Worm (Caenorhabditis elegans) whole organism, L4 larva: ENCODE data around the gene Y49F6B.2.

ENCODE experiments used
- F10B5.3 ChIP-seq: sonication (generic microtip); optimal IDR thresholded peaks from 2 replicates; lab custom pipeline; 2016; ENCODE audit warnings: mild to moderate bottlenecking, missing genetic modification characterization, missing compliant biosample characterization
- T20F7.1 ChIP-seq: fragments of 200-800 bp; sonication (Bioruptor generic); optimal IDR thresholded peaks from 2 replicates; lab custom pipeline; 2018; ENCODE audit warnings: mild to moderate bottlenecking, missing genetic modification characterization, missing compliant biosample characterization
- Y105C5A.15 ChIP-seq: fragments of 200-800 bp; sonication (Bioruptor generic); IDR thresholded peaks from 2 replicates; pipeline ENCODE4 v1.3.6; 2022; ENCODE audit warnings: missing genetic modification characterization, missing compliant biosample characterization
- Y48G9A.11 ChIP-seq: fragments of 200-800 bp; sonication (Bioruptor generic); IDR thresholded peaks from 2 replicates; pipeline ENCODE4 v1.3.6; 2022; ENCODE audit warnings: missing genetic modification reagents, missing genetic modification characterization, missing compliant biosample characterization
- aly-2 ChIP-seq: sonication (generic microtip); optimal IDR thresholded peaks from 2 replicates; lab custom pipeline; 2018; ENCODE audit warnings: missing biosample characterization, missing genetic modification characterization
- ceh-28 ChIP-seq: fragments of 150-350 bp; optimal IDR thresholded peaks from 2 replicates; lab custom pipeline; 2014; ENCODE audit warnings: missing biosample characterization, missing genetic modification reagents, missing genetic modification characterization
- ceh-44 ChIP-seq: fragments of 200-800 bp; sonication (Bioruptor generic); IDR thresholded peaks from 2 replicates; pipeline ENCODE4 v1.3.6; 2022; ENCODE audit warnings: missing genetic modification reagents, missing genetic modification characterization, missing compliant biosample characterization
- ceh-62 ChIP-seq: sonication (generic microtip); optimal IDR thresholded peaks from 2 replicates; lab custom pipeline; 2017; ENCODE audit warnings: missing biosample characterization, missing genetic modification characterization
- ces-1 ChIP-seq: fragments of 150-350 bp; sonication (generic microtip); optimal IDR thresholded peaks from 4 replicates; lab custom pipeline; 2014; ENCODE audit warnings: missing biosample characterization, missing genetic modification reagents, missing genetic modification characterization
- dmd-6 ChIP-seq: fragments of 200-800 bp; sonication (Bioruptor generic); IDR thresholded peaks from 2 replicates; pipeline ENCODE4 v1.3.6; 2022; ENCODE audit warnings: missing genetic modification reagents, missing genetic modification characterization, missing compliant biosample characterization
- dmd-9 ChIP-seq: fragments of 200-800 bp; sonication (Bioruptor generic); IDR thresholded peaks from 2 replicates; pipeline ENCODE4 v1.3.6; 2022; ENCODE audit warnings: missing genetic modification reagents, missing genetic modification characterization, missing compliant biosample characterization
- dve-1 ChIP-seq: sonication (generic microtip); optimal IDR thresholded peaks from 2 replicates; lab custom pipeline; 2017; ENCODE audit warnings: antibody characterized with exemption, mild to moderate bottlenecking, missing genetic modification characterization, missing compliant biosample characterization; ENCODE audit not compliant: insufficient read depth
- egl-27 ChIP-seq: sonication (generic microtip); optimal IDR thresholded peaks from 3 replicates; lab custom pipeline; 2017; ENCODE audit warnings: missing biosample characterization, missing genetic modification reagents, missing genetic modification characterization
- egl-43 ChIP-seq: fragments of 200-800 bp; sonication (Bioruptor generic); IDR thresholded peaks from 2 replicates; pipeline ENCODE4 v1.3.6; 2022; ENCODE audit warnings: missing genetic modification reagents, missing genetic modification characterization, missing compliant biosample characterization
- fkh-10 ChIP-seq: fragments of 150-350 bp; optimal IDR thresholded peaks from 2 replicates; lab custom pipeline; 2014; ENCODE audit warnings: missing biosample characterization, missing genetic modification reagents, missing genetic modification characterization
- hmg-1.1 ChIP-seq: fragments of 200-800 bp; sonication (Bioruptor generic); IDR thresholded peaks from 2 replicates; pipeline ENCODE4 v1.3.6; 2022; ENCODE audit warnings: missing genetic modification reagents, missing genetic modification characterization, missing compliant biosample characterization
- lin-13 ChIP-seq: fragments of 150-350 bp; optimal IDR thresholded peaks from 2 replicates; lab custom pipeline; 2014; ENCODE audit warnings: missing biosample characterization, missing genetic modification reagents, missing genetic modification characterization
- madf-5 ChIP-seq, 2 experiments: fragments of 200-800 bp; sonication (Bioruptor generic); IDR thresholded peaks; 2 replicates each; pipeline ENCODE4 v1.3.6; 2022; ENCODE audit warnings: missing compliant biosample characterization in 2 of 2, missing genetic modification characterization in 2 of 2
- madf-9 ChIP-seq: fragments of 200-800 bp; sonication (Bioruptor generic); conservative IDR thresholded peaks from 2 replicates; pipeline ENCODE4 v1.3.6; 2022; ENCODE audit warnings: missing genetic modification reagents, missing genetic modification characterization, missing compliant biosample characterization
- mes-2 ChIP-seq: sonication (generic microtip); optimal IDR thresholded peaks from 2 replicates; lab custom pipeline; 2016; ENCODE audit warnings: missing genotype, mild to moderate bottlenecking, missing genetic modification characterization, missing compliant biosample characterization; ENCODE audit not compliant: poor library complexity, severe bottlenecking
- mxl-2 ChIP-seq: fragments of 200-800 bp; sonication (Bioruptor generic); conservative IDR thresholded peaks from 2 replicates; pipeline ENCODE4 v1.3.6; 2022; ENCODE audit warnings: missing genetic modification reagents, missing genetic modification characterization, missing compliant biosample characterization
- mxl-3 ChIP-seq: fragments of 200-800 bp; sonication (Bioruptor generic); optimal IDR thresholded peaks from 2 replicates; lab custom pipeline; 2018; ENCODE audit warnings: mild to moderate bottlenecking, missing genetic modification characterization, missing compliant biosample characterization
- nhr-10 ChIP-seq: fragments of 150-350 bp; optimal IDR thresholded peaks from 2 replicates; lab custom pipeline; 2014; ENCODE audit warnings: missing biosample characterization, missing genetic modification characterization
- nhr-11 ChIP-seq: fragments of 150-350 bp; optimal IDR thresholded peaks from 2 replicates; lab custom pipeline; 2014; ENCODE audit warnings: missing biosample characterization, missing genetic modification characterization
- nhr-111 ChIP-seq: fragments of 200-800 bp; sonication (Bioruptor generic); optimal IDR thresholded peaks from 2 replicates; lab custom pipeline; 2018; ENCODE audit warnings: mild to moderate bottlenecking, missing genetic modification characterization, missing compliant biosample characterization
- nhr-25 ChIP-seq: sonication (generic microtip); optimal IDR thresholded peaks from 2 replicates; lab custom pipeline; 2017; ENCODE audit warnings: missing genetic modification characterization, mild to moderate bottlenecking, missing compliant biosample characterization, antibody characterized with exemption, moderate library complexity, borderline replicate concordance; ENCODE audit not compliant: insufficient read depth
- nhr-41 ChIP-seq: fragments of 200-800 bp; sonication (Bioruptor generic); IDR thresholded peaks from 2 replicates; pipeline ENCODE4 v1.3.6; 2022; ENCODE audit warnings: missing genetic modification reagents, missing genetic modification characterization, missing compliant biosample characterization
- nhr-6 ChIP-seq: fragments of 150-350 bp; optimal IDR thresholded peaks from 2 replicates; lab custom pipeline; 2014; ENCODE audit warnings: missing biosample characterization, missing genetic modification characterization
- pha-4 ChIP-seq, 2 experiments: fragments of 150-350 bp in 1 of 2; fragments of 200-800 bp in 1 of 2; sonication (Bioruptor generic) in 1 of 2; IDR thresholded peaks in 1 of 2; optimal IDR thresholded peaks in 1 of 2; 2 replicates each; pipeline versions ENCODE4 v1.3.6 to Lab custom; 2014 to 2022; ENCODE audit warnings: missing genetic modification characterization in 2 of 2, missing genetic modification reagents in 2 of 2, missing biosample characterization in 1 of 2, missing compliant biosample characterization in 1 of 2
- php-3 ChIP-seq: fragments of 200-800 bp; sonication (Bioruptor generic); IDR thresholded peaks from 2 replicates; pipeline ENCODE4 v1.3.6; 2022; ENCODE audit warnings: missing genetic modification reagents, missing genetic modification characterization, missing compliant biosample characterization
- snpc-4 ChIP-seq: fragments of 150-350 bp; optimal IDR thresholded peaks from 2 replicates; lab custom pipeline; 2014; ENCODE audit warnings: missing biosample characterization, missing genetic modification characterization
- tag-97 ChIP-seq: fragments of 200-800 bp; sonication (Bioruptor generic); IDR thresholded peaks from 2 replicates; pipeline ENCODE4 v1.3.6; 2022; ENCODE audit warnings: missing genetic modification characterization, missing compliant biosample characterization
- unc-39 ChIP-seq: sonication (generic microtip); optimal IDR thresholded peaks from 2 replicates; lab custom pipeline; 2017; ENCODE audit warnings: missing biosample characterization, missing genetic modification characterization
- zfp-3 ChIP-seq: fragments of 200-800 bp; sonication (Bioruptor generic); conservative IDR thresholded peaks from 2 replicates; pipeline ENCODE4 v1.3.6; 2022; ENCODE audit warnings: missing genetic modification reagents, missing genetic modification characterization, missing compliant biosample characterization
- ztf-11 ChIP-seq: fragments of 150-350 bp; optimal IDR thresholded peaks from 2 replicates; lab custom pipeline; 2014; ENCODE audit warnings: missing biosample characterization, missing genetic modification characterization

The Y49F6B.2 gene

ce11 chrII:3553453-3553852, 50.7 kb downstream of the Y49F6B.2 start, which contains the start of gene dnc-3 (continued):
- TF ChIP-seq ceh-62 (no peak), aly-2 (tag; lab: Kevin White, UChicago) (no peak), ceh-44 (GFP tag; lab: Robert Waterston, UW) (no peak), snpc-4 (tag; lab: Kevin White, UChicago) (no peak), madf-9 (GFP tag; lab: Robert Waterston, UW) (no peak), unc-39 (no peak), mxl-2 (GFP tag; lab: Robert Waterston, UW) (no peak), Y105C5A.15 (GFP tag; lab: Robert Waterston, UW) (no peak), dmd-9 (GFP tag; lab: Robert Waterston, UW) (no peak), egl-43 (GFP tag; lab: Robert Waterston, UW) (no peak), dve-1 (tag; lab: Kevin White, UChicago) (peak; percentile 48), egl-27 (tag; lab: Kevin White, UChicago) (no peak), F10B5.3 (tag; lab: Kevin White, UChicago) (no peak), nhr-41 (GFP tag; lab: Robert Waterston, UW) (no peak), zfp-3 (no peak), dmd-6 (no peak), T20F7.1 (no peak), ztf-11 (tag; lab: Kevin White, UChicago) (no peak), mxl-3 (no peak), nhr-11 (tag; lab: Kevin White, UChicago) (peak; percentile 25), tag-97 (GFP tag; lab: Robert Waterston, UW) (no peak), pha-4 (GFP tag; IDR thresholded peaks at IDR 0.05; lab: Robert Waterston, UW) (peak; percentile 11; the same call in 1 of the 2 replicates), pha-4 (tag; optimal IDR thresholded peaks at IDR 0.05; lab: Kevin White, UChicago) (no peak), nhr-10 (tag; lab: Kevin White, UChicago) (no peak), php-3 (GFP tag; lab: Robert Waterston, UW) (no peak), nhr-25 (no peak), madf-5 (GFP tag; IDR thresholded peaks at IDR 0.05; lab: Robert Waterston, UW) (no peak), ceh-28 (no peak), hmg-1.1 (GFP tag; lab: Robert Waterston, UW) (peak; percentile 40; the same call in 1 of the 2 replicates), Y48G9A.11 (GFP tag; lab: Robert Waterston, UW) (no peak), lin-13 (GFP tag; lab: Kevin White, UChicago) (no peak), fkh-10 (GFP tag; lab: Kevin White, UChicago) (no peak), nhr-6 (tag; lab: Kevin White, UChicago) (no peak), nhr-111 (GFP tag; lab: Kevin White, UChicago) (no peak), mes-2 (tag; lab: Kevin White, UChicago) (no peak), ces-1 (GFP tag; lab: Kevin White, UChicago) (no peak)
